Worm (Caenorhabditis elegans): ENCODE measurements around the gene C53D6.6.
A peak's percentile ranks its signal among the peaks of the same experiment; 100 is the strongest.

Gene C53D6.6

ce11 chrIV:8979695-8980094, 52.8 kb downstream of the C53D6.6 start, which contains the start of gene col-119:
TSS of gene col-119 (minus strand) at chrIV:8979795.
- TF ChIP-seq unc-86 (tag; optimal IDR thresholded peaks at IDR 0.05) (no peak), pax-3 (tag; optimal IDR thresholded peaks at IDR 0.05) (no peak), C34B4.2 (tag; optimal IDR thresholded peaks at IDR 0.05) (no peak), pqm-1 (tag; optimal IDR thresholded peaks at IDR 0.05) (no peak), nhr-71 (tag; optimal IDR thresholded peaks at IDR 0.05) (no peak), aha-1 (tag; optimal IDR thresholded peaks at IDR 0.05) (no peak), ceh-90 (tag; optimal IDR thresholded peaks at IDR 0.05) (no peak), nhr-47 (tag; optimal IDR thresholded peaks at IDR 0.05) (no peak)

- TF ChIP-seq fkh-4 (tag; optimal IDR thresholded peaks at IDR 0.05; ENCODE audit: borderline replicate concordance) (no peak), ets-5 (GFP tag; IDR thresholded peaks at IDR 0.05) (no peak), aha-1 (tag; optimal IDR thresholded peaks at IDR 0.05) (no peak), dpl-1 (GFP tag; optimal IDR thresholded peaks at IDR 0.05) (no peak), zip-4 (GFP tag; optimal IDR thresholded peaks at IDR 0.05) (no peak), hlh-17 (GFP tag; optimal IDR thresholded peaks at IDR 0.05; ENCODE audit: borderline replicate concordance) (no peak), irx-1 (tag; optimal IDR thresholded peaks at IDR 0.05) (no peak), lin-35 (GFP tag; optimal IDR thresholded peaks at IDR 0.05) (no peak), lin-14 (GFP tag; optimal IDR thresholded peaks at IDR 0.05) (no peak)
Observed at ce11 chrIV:8979062-8979612, 53.3 kb downstream of the C53D6.6 start.

DNA sequence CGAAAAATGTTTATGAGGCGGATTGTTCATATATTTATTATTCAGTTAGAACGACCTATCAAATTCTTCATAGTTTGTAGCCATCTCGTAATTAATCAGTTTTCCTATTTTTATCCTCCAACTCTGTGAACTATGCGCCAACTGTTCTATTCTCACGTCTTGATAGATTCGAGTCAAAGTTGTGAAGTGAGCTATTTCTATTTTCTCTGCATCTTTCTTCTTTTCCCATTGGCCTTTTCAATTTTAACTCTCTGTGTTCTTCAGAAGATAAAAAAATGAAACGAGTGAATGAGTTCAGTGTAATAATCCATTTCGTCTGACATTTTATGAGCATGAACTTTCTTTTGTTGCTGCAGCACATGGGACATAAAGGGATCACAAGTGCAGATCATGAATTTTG, 54.4 kb downstream of the C53D6.6 start:
- TF ChIP-seq fkh-4 (tag; optimal IDR thresholded peaks at IDR 0.05; ENCODE audit: borderline replicate concordance): no peak
- TF ChIP-seq nhr-71 (tag; optimal IDR thresholded peaks at IDR 0.05): peak; percentile 73
- peak; percentile 14 for TF ChIP-seq nhr-20 (tag; optimal IDR thresholded peaks at IDR 0.05)
- peak; percentile 36 for TF ChIP-seq mef-2 (tag; optimal IDR thresholded peaks at IDR 0.05)
- TF ChIP-seq fos-1 (tag; optimal IDR thresholded peaks at IDR 0.05): no peak
- TF ChIP-seq nhr-12 (tag; optimal IDR thresholded peaks at IDR 0.05): no peak
- TF ChIP-seq tbx-2 (tag; optimal IDR thresholded peaks at IDR 0.05): no peak
- no peak for TF ChIP-seq efl-1 (optimal IDR thresholded peaks at IDR 0.05)
- peak in 1 of 2 experiments; percentile 62 for TF ChIP-seq efl-1 (GFP tag; optimal IDR thresholded peaks at IDR 0.05 in 1 of 2)
- no peak for TF ChIP-seq isw-1 (GFP tag; IDR thresholded peaks at IDR 0.05)
- TF ChIP-seq lin-13 (GFP tag; optimal IDR thresholded peaks at IDR 0.05): no peak
- TF ChIP-seq ceh-63 (GFP tag; optimal IDR thresholded peaks at IDR 0.05): no peak
- peak in 1 of 2 experiments; percentile 43 for TF ChIP-seq lsy-2 (tag; optimal IDR thresholded peaks at IDR 0.05)
- peak; percentile 64 for TF ChIP-seq lin-14 (GFP tag; optimal IDR thresholded peaks at IDR 0.05)
- no peak for TF ChIP-seq nhr-47 (tag; optimal IDR thresholded peaks at IDR 0.05)
- 0 out of 2 replicates have a peak, but pooled peaks have one; percentile 15 for TF ChIP-seq nhr-19 (GFP tag; conservative IDR thresholded peaks at IDR 0.05)
- TF ChIP-seq C16A3.4 (tag; optimal IDR thresholded peaks at IDR 0.05): no peak
- no peak for TF ChIP-seq unc-130 (tag; optimal IDR thresholded peaks at IDR 0.05)
- no peak for TF ChIP-seq sup-37 (GFP tag; optimal IDR thresholded peaks at IDR 0.05)
- TF ChIP-seq lin-39 (tag; optimal IDR thresholded peaks at IDR 0.05): peak; percentile 5
- TF ChIP-seq pqm-1 (tag; optimal IDR thresholded peaks at IDR 0.05): no peak
- TF ChIP-seq rnt-1 (tag; optimal IDR thresholded peaks at IDR 0.05): peak; percentile 60
- TF ChIP-seq snu-23 (GFP tag; optimal IDR thresholded peaks at IDR 0.05): peak; percentile 16
- TF ChIP-seq xbp-1 (tag; optimal IDR thresholded peaks at IDR 0.05): no peak
- no peak for TF ChIP-seq elt-3 (tag; optimal IDR thresholded peaks at IDR 0.05)
- TF ChIP-seq ces-1 (GFP tag; optimal IDR thresholded peaks at IDR 0.05): no peak
- TF ChIP-seq egl-27 (tag; optimal IDR thresholded peaks at IDR 0.05): no peak
- no peak for TF ChIP-seq ets-5 (GFP tag; IDR thresholded peaks at IDR 0.05)
- no peak for TF ChIP-seq jun-1 (tag; optimal IDR thresholded peaks at IDR 0.05)
- TF ChIP-seq nhr-11 (tag; optimal IDR thresholded peaks at IDR 0.05): peak; percentile 2
- no peak for TF ChIP-seq nhr-237 (tag; optimal IDR thresholded peaks at IDR 0.05)
- TF ChIP-seq ceh-8 (GFP tag; optimal IDR thresholded peaks at IDR 0.05): no peak
- no peak for TF ChIP-seq mep-1 (tag; optimal IDR thresholded peaks at IDR 0.05)
- no peak for TF ChIP-seq snpc-4 (tag; optimal IDR thresholded peaks at IDR 0.05)
- no peak for TF ChIP-seq F16B12.6 (tag; optimal IDR thresholded peaks at IDR 0.05)

Data from whole organism, L1 larva.